Fruit fly (Drosophila melanogaster) whole organism: Measurements from ENCODE around the gene pigeon.

Experiments
- CG8478 ChIP-seq: fragments of >200 bp; optimal IDR thresholded peaks from 2 replicates; lab custom pipeline; 2018; ENCODE audit warnings: inconsistent platforms
- EcR ChIP-seq, 2 experiments: fragments of >200 bp; optimal IDR thresholded peaks; 2 replicates each; lab custom pipeline; 2017; ENCODE audit warnings: missing biosample characterization in 2 of 2, missing genetic modification characterization in 2 of 2, missing genetic modification reagents in 2 of 2
- pan ChIP-seq: fragments of >200 bp; optimal IDR thresholded peaks from 2 replicates; lab custom pipeline; 2017
- psq ChIP-seq: fragments of >200 bp; optimal IDR thresholded peaks from 2 replicates; lab custom pipeline; 2017
- usp ChIP-seq: fragments of >200 bp; optimal IDR thresholded peaks from 2 replicates; lab custom pipeline; 2017; ENCODE audit warnings: missing biosample characterization, missing genetic modification characterization, mixed read lengths

DNA sequence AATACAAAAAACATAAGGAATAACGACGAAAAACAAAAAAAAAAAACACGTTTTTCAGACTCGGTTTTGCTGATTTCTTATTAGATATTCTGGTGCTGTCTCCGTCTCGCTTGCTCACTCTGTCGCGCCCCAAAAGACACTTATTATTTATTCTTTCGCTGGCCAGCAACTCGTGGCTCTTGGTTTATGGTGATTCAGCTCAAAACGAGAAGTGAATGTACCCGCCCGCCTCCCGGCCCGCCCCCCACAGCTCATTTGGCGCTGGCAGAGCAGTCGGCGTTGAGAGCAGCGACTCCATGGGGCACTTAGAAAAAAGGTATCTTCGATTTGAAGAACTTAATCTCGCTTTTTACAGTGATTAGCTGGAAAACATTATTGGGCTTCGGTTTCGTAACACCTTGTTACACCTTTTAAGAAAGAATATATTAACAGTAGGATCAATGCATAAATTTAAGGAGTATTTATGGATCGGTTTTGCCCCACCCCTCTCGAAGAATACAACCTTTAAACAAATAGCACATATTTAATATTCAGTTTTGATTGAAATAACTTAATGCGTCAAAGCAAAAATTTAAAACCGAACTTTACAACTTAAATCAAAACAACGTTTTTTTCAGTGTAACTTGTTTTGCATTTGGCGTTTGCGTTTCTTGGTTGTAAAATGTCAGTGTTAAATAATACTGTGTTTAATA, 44.3 kb upstream of the pigeon start:
- TF ChIP-seq CG8478 (lab: Kevin White, UChicago) = no peak
- no peak for TF ChIP-seq pan (lab: Kevin White, UChicago)
- no peak for TF ChIP-seq psq (lab: Kevin White, UChicago)
- TF ChIP-seq usp (GFP tag; lab: Kevin White, UChicago) = no peak
- TF ChIP-seq EcR (GFP tag; optimal IDR thresholded peaks at IDR 0.05; lab: Kevin White, UChicago) = no peak
